Worm (Caenorhabditis elegans) whole organism, young adult: ENCODE results near the gene rps-16.

Source experiments
- C06A6.2 ChIP-seq: fragments of 200-800 bp; sonication (Bioruptor generic); conservative IDR thresholded peaks from 2 replicates; pipeline ENCODE4 v1.3.6; 2022; ENCODE audit warnings: missing genetic modification characterization, missing compliant biosample characterization
- D2030.7 ChIP-seq: fragments of 200-800 bp; sonication (Bioruptor generic); IDR thresholded peaks from 2 replicates; pipeline ENCODE4 v1.3.6; 2022; ENCODE audit warnings: missing genetic modification reagents, missing genetic modification characterization, missing compliant biosample characterization
- F10E7.11 ChIP-seq: sonication (generic microtip); optimal IDR thresholded peaks from 2 replicates; lab custom pipeline; 2017; ENCODE audit warnings: mild to moderate bottlenecking, missing genetic modification characterization, moderate library complexity, missing compliant biosample characterization
- F33H1.4 ChIP-seq: fragments of 200-800 bp; sonication (Bioruptor generic); IDR thresholded peaks from 2 replicates; pipeline ENCODE4 v1.3.6; 2022; ENCODE audit warnings: missing genetic modification reagents, missing genetic modification characterization, missing compliant biosample characterization
- F37B4.10 ChIP-seq: fragments of 200-800 bp; sonication (Bioruptor generic); IDR thresholded peaks from 2 replicates; pipeline ENCODE4 v1.3.6; 2022; ENCODE audit warnings: missing genetic modification characterization, missing compliant biosample characterization
- F52B5.7 ChIP-seq: sonication (generic microtip); optimal IDR thresholded peaks from 2 replicates; lab custom pipeline; 2016; ENCODE audit warnings: mild to moderate bottlenecking, missing genetic modification characterization, missing compliant biosample characterization
- F55B11.4 ChIP-seq: sonication (generic microtip); optimal IDR thresholded peaks from 2 replicates; lab custom pipeline; 2016; ENCODE audit warnings: missing compliant biosample characterization, missing genetic modification characterization, borderline replicate concordance; ENCODE audit not compliant: insufficient read depth
- F57A8.1 ChIP-seq: fragments of 200-800 bp; sonication (Bioruptor generic); optimal IDR thresholded peaks from 2 replicates; lab custom pipeline; 2018; ENCODE audit warnings: mild to moderate bottlenecking, missing genetic modification characterization, moderate library complexity, missing compliant biosample characterization
- K11D2.4 ChIP-seq: fragments of 200-800 bp; sonication (Bioruptor generic); IDR thresholded peaks from 2 replicates; pipeline ENCODE4 v1.3.6; 2022; ENCODE audit warnings: missing genetic modification reagents, missing genetic modification characterization, missing compliant biosample characterization
- K12H6.12 ChIP-seq: fragments of 200-800 bp; sonication (Bioruptor generic); optimal IDR thresholded peaks from 2 replicates; lab custom pipeline; 2018; ENCODE audit warnings: mild to moderate bottlenecking, missing genetic modification characterization, missing compliant biosample characterization
- T07F8.4 ChIP-seq: sonication (generic microtip); optimal IDR thresholded peaks from 2 replicates; lab custom pipeline; 2016; ENCODE audit warnings: mild to moderate bottlenecking, missing genetic modification characterization, moderate library complexity, missing compliant biosample characterization
- ZK185.1 ChIP-seq: sonication (generic microtip); optimal IDR thresholded peaks from 2 replicates; lab custom pipeline; 2016; ENCODE audit warnings: mild to moderate bottlenecking, missing genetic modification characterization, missing compliant biosample characterization; ENCODE audit not compliant: poor library complexity, severe bottlenecking
- ama-1 ChIP-seq, 3 experiments: fragments of 150-350 bp in 1 of 3; sonication (generic microtip) in 2 of 3; optimal IDR thresholded peaks; 2 replicates each; lab custom pipeline; 2014 to 2018; ENCODE audit warnings: missing biosample characterization in 2 of 3, missing genetic modification characterization in 2 of 3, missing genetic modification reagents in 2 of 3
- aptf-3 ChIP-seq: fragments of 200-800 bp; sonication (Bioruptor generic); IDR thresholded peaks from 2 replicates; pipeline ENCODE4 v1.3.6; 2022; ENCODE audit warnings: missing genetic modification characterization, missing compliant biosample characterization
- attf-5 ChIP-seq: fragments of 200-800 bp; sonication (Bioruptor generic); optimal IDR thresholded peaks from 2 replicates; lab custom pipeline; 2018; ENCODE audit warnings: mild to moderate bottlenecking, missing genetic modification characterization, missing compliant biosample characterization
- bed-1 ChIP-seq: fragments of 200-800 bp; sonication (Bioruptor generic); IDR thresholded peaks from 2 replicates; pipeline ENCODE4 v1.3.6; 2022; ENCODE audit warnings: missing genetic modification reagents, missing genetic modification characterization, missing compliant biosample characterization
- ccch-3 ChIP-seq: fragments of 200-800 bp; sonication (Bioruptor generic); optimal IDR thresholded peaks from 2 replicates; lab custom pipeline; 2018; ENCODE audit warnings: mild to moderate bottlenecking, missing genetic modification characterization, missing compliant biosample characterization
- cebp-1 ChIP-seq, 2 experiments: fragments of 200-800 bp in 1 of 2; sonication (Bioruptor generic) in 1 of 2; sonication (generic microtip) in 1 of 2; IDR thresholded peaks in 1 of 2; optimal IDR thresholded peaks in 1 of 2; 2 replicates each; pipeline versions ENCODE4 v1.3.6 to Lab custom; 2017 to 2022; ENCODE audit warnings: missing compliant biosample characterization in 2 of 2, missing genetic modification characterization in 2 of 2, mild to moderate bottlenecking in 1 of 2, missing genetic modification reagents in 1 of 2, moderate library complexity in 1 of 2
- ceh-58 ChIP-seq: fragments of 200-800 bp; sonication (Bioruptor generic); IDR thresholded peaks from 2 replicates; pipeline ENCODE4 v1.3.6; 2022; ENCODE audit warnings: missing genetic modification characterization, missing compliant biosample characterization
- ceh-79 ChIP-seq: sonication (generic microtip); optimal IDR thresholded peaks from 2 replicates; lab custom pipeline; 2017; ENCODE audit warnings: mild to moderate bottlenecking, missing genetic modification characterization, missing compliant biosample characterization
- ceh-91 ChIP-seq: fragments of 200-800 bp; sonication (Bioruptor generic); IDR thresholded peaks from 2 replicates; pipeline ENCODE4 v1.3.6; 2022; ENCODE audit warnings: missing genetic modification reagents, missing genetic modification characterization, missing compliant biosample characterization
- chd-7 ChIP-seq: sonication (generic microtip); optimal IDR thresholded peaks from 2 replicates; lab custom pipeline; 2016; ENCODE audit warnings: mild to moderate bottlenecking, missing genetic modification characterization, moderate library complexity, missing compliant biosample characterization
- dox-1 ChIP-seq: fragments of 200-800 bp; sonication (Bioruptor generic); IDR thresholded peaks from 2 replicates; pipeline ENCODE4 v1.3.6; 2022; ENCODE audit warnings: missing genetic modification reagents, missing genetic modification characterization, missing compliant biosample characterization
- dpl-1 ChIP-seq: fragments of 150-350 bp; optimal IDR thresholded peaks from 2 replicates; lab custom pipeline; 2014; ENCODE audit warnings: missing biosample characterization, missing genetic modification reagents, missing genetic modification characterization
- egrh-3 ChIP-seq: fragments of 200-800 bp; sonication (Bioruptor generic); IDR thresholded peaks from 2 replicates; pipeline ENCODE4 v1.3.6; 2022; ENCODE audit warnings: missing genetic modification reagents, missing genetic modification characterization, missing compliant biosample characterization
- hrde-1 ChIP-seq: sonication (generic microtip); optimal IDR thresholded peaks from 2 replicates; lab custom pipeline; 2016; ENCODE audit warnings: missing genetic modification characterization, mild to moderate bottlenecking, missing compliant biosample characterization, moderate library complexity, missing genotype, missing genetic modification reagents, borderline replicate concordance
- hsf-1 ChIP-seq: fragments of 200-800 bp; sonication (Bioruptor generic); IDR thresholded peaks from 2 replicates; pipeline ENCODE4 v1.3.6; 2022; ENCODE audit warnings: missing genetic modification reagents, missing genetic modification characterization, missing compliant biosample characterization
- lin-40 ChIP-seq: sonication (generic microtip); optimal IDR thresholded peaks from 2 replicates; lab custom pipeline; 2016; ENCODE audit warnings: missing genetic modification characterization, mild to moderate bottlenecking, missing compliant biosample characterization, missing genotype, missing genetic modification reagents
- madf-10 ChIP-seq: sonication (generic microtip); optimal IDR thresholded peaks from 2 replicates; lab custom pipeline; 2016; ENCODE audit warnings: mild to moderate bottlenecking, missing genetic modification characterization, missing compliant biosample characterization
- madf-3 ChIP-seq: fragments of 200-800 bp; sonication (Bioruptor generic); IDR thresholded peaks from 2 replicates; pipeline ENCODE4 v1.3.6; 2022; ENCODE audit warnings: missing genetic modification reagents, missing genetic modification characterization, missing compliant biosample characterization
- madf-6 ChIP-seq: fragments of 200-800 bp; sonication (Bioruptor generic); IDR thresholded peaks from 2 replicates; pipeline ENCODE4 v1.3.6; 2022; ENCODE audit warnings: missing genetic modification reagents, missing genetic modification characterization, missing compliant biosample characterization
- madf-8 ChIP-seq: fragments of 200-800 bp; sonication (Bioruptor generic); conservative IDR thresholded peaks from 2 replicates; pipeline ENCODE4 v1.3.6; 2022; ENCODE audit warnings: missing genetic modification reagents, missing genetic modification characterization, missing compliant biosample characterization
- mcd-1 ChIP-seq: fragments of 200-800 bp; sonication (Bioruptor generic); IDR thresholded peaks from 2 replicates; pipeline ENCODE4 v1.3.6; 2022; ENCODE audit warnings: missing genetic modification reagents, missing genetic modification characterization, missing compliant biosample characterization
- nhr-120 ChIP-seq: fragments of 200-800 bp; sonication (Bioruptor generic); IDR thresholded peaks from 2 replicates; pipeline ENCODE4 v1.3.6; 2022; ENCODE audit warnings: missing genetic modification characterization, missing compliant biosample characterization
- nhr-27 ChIP-seq: fragments of 200-800 bp; sonication (Bioruptor generic); optimal IDR thresholded peaks from 2 replicates; lab custom pipeline; 2018; ENCODE audit warnings: mild to moderate bottlenecking, missing genetic modification characterization, moderate library complexity, missing compliant biosample characterization
- nhr-80 ChIP-seq: sonication (generic microtip); optimal IDR thresholded peaks from 2 replicates; lab custom pipeline; 2016; ENCODE audit warnings: missing genetic modification characterization, missing compliant biosample characterization
- pha-4 ChIP-seq: fragments of 150-350 bp; sonication (generic microtip); optimal IDR thresholded peaks from 2 replicates; lab custom pipeline; 2014; ENCODE audit warnings: missing biosample characterization, missing genetic modification reagents, missing genetic modification characterization
- rec-8 ChIP-seq, 2 experiments: sonication (generic microtip); optimal IDR thresholded peaks; 2 replicates each; lab custom pipeline; 2016; ENCODE audit warnings: mild to moderate bottlenecking in 2 of 2, missing genetic modification characterization in 2 of 2, missing genetic modification reagents in 2 of 2, missing genotype in 2 of 2, missing biosample characterization in 1 of 2, missing compliant biosample characterization in 1 of 2, moderate library complexity in 1 of 2
- sdz-38 ChIP-seq: sonication (generic microtip); optimal IDR thresholded peaks from 2 replicates; lab custom pipeline; 2016; ENCODE audit warnings: missing genotype, missing genetic modification characterization, missing compliant biosample characterization
- snpc-1.1 ChIP-seq: sonication (generic microtip); optimal IDR thresholded peaks from 2 replicates; lab custom pipeline; 2017; ENCODE audit warnings: missing genetic modification characterization, mild to moderate bottlenecking, missing compliant biosample characterization, antibody characterized with exemption, moderate library complexity, missing genotype, missing genetic modification reagents; ENCODE audit not compliant: insufficient read depth
- snpc-1.3 ChIP-seq: sonication (generic microtip); optimal IDR thresholded peaks from 2 replicates; lab custom pipeline; 2017; ENCODE audit warnings: missing genetic modification characterization, mild to moderate bottlenecking, missing compliant biosample characterization, antibody characterized with exemption, moderate library complexity, missing genotype, missing genetic modification reagents; ENCODE audit not compliant: insufficient read depth
- snpc-3.4 ChIP-seq: sonication (generic microtip); optimal IDR thresholded peaks from 2 replicates; lab custom pipeline; 2017; ENCODE audit warnings: missing genetic modification characterization, mild to moderate bottlenecking, missing compliant biosample characterization, antibody characterized with exemption, moderate library complexity, missing genotype, missing genetic modification reagents
- snpc-4 ChIP-seq, 5 experiments: fragments of 150-350 bp in 1 of 5; sonication (generic microtip) in 4 of 5; optimal IDR thresholded peaks; 2 replicates each; lab custom pipeline; 2014 to 2018; ENCODE audit warnings: missing genetic modification characterization in 5 of 5, missing biosample characterization in 3 of 5, antibody characterized with exemption in 2 of 5, mild to moderate bottlenecking in 2 of 5, missing compliant biosample characterization in 2 of 5, missing genotype in 2 of 5, moderate library complexity in 2 of 5, missing genetic modification reagents in 1 of 5
- sptf-2 ChIP-seq: fragments of 200-800 bp; sonication (Bioruptor generic); optimal IDR thresholded peaks from 2 replicates; lab custom pipeline; 2018; ENCODE audit warnings: mild to moderate bottlenecking, missing genetic modification characterization, missing compliant biosample characterization
- tbx-9 ChIP-seq: sonication (generic microtip); optimal IDR thresholded peaks from 2 replicates; lab custom pipeline; 2016; ENCODE audit warnings: borderline replicate concordance, missing genetic modification characterization, inconsistent platforms, missing compliant biosample characterization
- ztf-3 ChIP-seq: fragments of 200-800 bp; sonication (Bioruptor generic); optimal IDR thresholded peaks from 2 replicates; lab custom pipeline; 2018; ENCODE audit warnings: mild to moderate bottlenecking, missing genetic modification characterization, missing compliant biosample characterization

The rps-16 gene

ce11 chrV:14991489-14991888 lies 8.9 kb downstream of the rps-16 start (continued):
- TF ChIP-seq T07F8.4 (no peak), F33H1.4 (0 out of 2 replicates have a peak, but pooled peaks have one; percentile 23), hrde-1 (peak; percentile 89), F10E7.11 (tag; lab: Kevin White, UChicago) (no peak), sptf-2 (no peak), F57A8.1 (GFP tag; lab: Kevin White, UChicago) (no peak), snpc-3.4 (tag; lab: Kevin White, UChicago) (peak; percentile 74), madf-3 (GFP tag; lab: Robert Waterston, UW) (peak; percentile 48; the same call in 1 of the 2 replicates), dpl-1 (GFP tag; lab: Kevin White, UChicago) (no peak), mcd-1 (GFP tag; lab: Robert Waterston, UW) (no peak), cebp-1 (GFP tag; IDR thresholded peaks at IDR 0.05; lab: Robert Waterston, UW) (no peak), cebp-1 (tag; optimal IDR thresholded peaks at IDR 0.05; lab: Kevin White, UChicago) (peak; percentile 21), hsf-1 (GFP tag; lab: Robert Waterston, UW) (peak; percentile 79), rec-8 (tag; optimal IDR thresholded peaks at IDR 0.05; lab: Kevin White, UChicago) (no peak), K11D2.4 (GFP tag; lab: Robert Waterston, UW) (no peak), nhr-120 (GFP tag; lab: Robert Waterston, UW) (no peak), madf-6 (GFP tag; lab: Robert Waterston, UW) (peak; percentile 76), sdz-38 (tag; lab: Kevin White, UChicago) (no peak), lin-40 (tag; lab: Kevin White, UChicago) (no peak), snpc-4 (GFP tag; optimal IDR thresholded peaks at IDR 0.05; lab: Kevin White, UChicago) (no peak), snpc-4 (tag; optimal IDR thresholded peaks at IDR 0.05; lab: Kevin White, UChicago) (no peak), madf-10 (no peak), ceh-58 (GFP tag; lab: Robert Waterston, UW) (no peak), ama-1 (optimal IDR thresholded peaks at IDR 0.05; lab: Kevin White, UChicago) (no peak), ama-1 (GFP tag; optimal IDR thresholded peaks at IDR 0.05; lab: Kevin White, UChicago) (peak in 1 of 2 experiments; percentile 49), ZK185.1 (tag; lab: Kevin White, UChicago) (no peak), nhr-80 (tag; lab: Kevin White, UChicago) (no peak), F37B4.10 (GFP tag; lab: Robert Waterston, UW) (no peak), snpc-1.3 (tag; lab: Kevin White, UChicago) (peak; percentile 85), D2030.7 (GFP tag; lab: Robert Waterston, UW) (peak; percentile 42), chd-7 (tag; lab: Kevin White, UChicago) (no peak), nhr-27 (tag; lab: Kevin White, UChicago) (no peak), ccch-3 (GFP tag; lab: Kevin White, UChicago) (no peak), ceh-91 (no peak), F55B11.4 (tag; lab: Kevin White, UChicago) (no peak), aptf-3 (GFP tag; lab: Robert Waterston, UW) (no peak), C06A6.2 (no peak), snpc-1.1 (tag; lab: Kevin White, UChicago) (peak; percentile 14), ceh-79 (tag; lab: Kevin White, UChicago) (no peak), dox-1 (GFP tag; lab: Robert Waterston, UW) (no peak; the same call in 1 of the 2 replicates), K12H6.12 (tag; lab: Kevin White, UChicago) (no peak), egrh-3 (no peak), bed-1 (no peak), pha-4 (no peak), ztf-3 (GFP tag; lab: Kevin White, UChicago) (no peak), tbx-9 (tag; lab: Kevin White, UChicago) (no peak), madf-8 (GFP tag; lab: Robert Waterston, UW) (peak; percentile 23; the same call in 1 of the 2 replicates), attf-5 (GFP tag; lab: Kevin White, UChicago) (peak; percentile 28), F52B5.7 (tag; lab: Kevin White, UChicago) (no peak)
